Worm (Caenorhabditis elegans) whole organism, L4/young adult: ENCODE results near the gene F47B8.18.

Source experiments
- dao-5 ChIP-seq: sonication (generic microtip); optimal IDR thresholded peaks from 2 replicates; lab custom pipeline; 2016; ENCODE audit warnings: missing genotype, missing genetic modification characterization, moderate library complexity, missing compliant biosample characterization
- him-1 ChIP-seq: sonication (generic microtip); optimal IDR thresholded peaks from 2 replicates; lab custom pipeline; 2016; ENCODE audit warnings: missing genotype, missing genetic modification reagents, missing genetic modification characterization, missing compliant biosample characterization

ce11 chrV:14336655-14337054 lies 11.4 kb upstream of the F47B8.18 start, which contains the start of gene srm-6:
- TF ChIP-seq him-1 (tag; lab: Kevin White, UChicago) (no peak), dao-5 (no peak)
